Fruit fly (Drosophila melanogaster): ENCODE data around the gene Sas10.
A peak's percentile ranks its signal among the peaks of the same experiment; 100 is the strongest.

Sas10 gene

dm6 chrX:5322459-5322883 lies 5.3 kb downstream of the Sas10 start, which contains the start of gene Rnp4F (continued):
- TF ChIP-seq lz (GFP tag; optimal IDR thresholded peaks at IDR 0.05) (peak; percentile 80), esn (GFP tag; optimal IDR thresholded peaks at IDR 0.05) (peak; percentile 73), CG10669 (GFP tag; optimal IDR thresholded peaks at IDR 0.05) (peak; percentile 52), fd59A (GFP tag; optimal IDR thresholded peaks at IDR 0.05) (peak; percentile 57), Gug (GFP tag; IDR thresholded peaks at IDR 0.05) (peak; percentile 70), dsx (GFP tag; optimal IDR thresholded peaks at IDR 0.05; ENCODE audit: poor library complexity, severe bottlenecking) (no peak), CG6276 (GFP tag; optimal IDR thresholded peaks at IDR 0.05) (no peak), Eip78C (GFP tag) (peak; percentile 85), ss (GFP tag; optimal IDR thresholded peaks at IDR 0.05) (peak in 1 of 2 experiments; percentile 59), Hr4 (GFP tag; optimal IDR thresholded peaks at IDR 0.05) (no peak), CG8319 (GFP tag; optimal IDR thresholded peaks at IDR 0.05) (peak; percentile 41), CG8119 (GFP tag; IDR thresholded peaks at IDR 0.05) (peak; percentile 73; the same call in 2 of the 3 replicates), OdsH (GFP tag; optimal IDR thresholded peaks at IDR 0.05) (peak; percentile 77), CG7368 (GFP tag; optimal IDR thresholded peaks at IDR 0.05) (peak; percentile 23), Lpt (GFP tag; optimal IDR thresholded peaks at IDR 0.05) (peak; percentile 72), CG16779 (tag; optimal IDR thresholded peaks at IDR 0.05) (no peak), Smox (GFP tag; optimal IDR thresholded peaks at IDR 0.05) (no peak)

- TF ChIP-seq Ets96B (tag; optimal IDR thresholded peaks at IDR 0.05) (no peak), CG1621 (tag; optimal IDR thresholded peaks at IDR 0.05) (no peak), Blimp-1 (GFP tag; optimal IDR thresholded peaks at IDR 0.05) (no peak), CG10669 (GFP tag; optimal IDR thresholded peaks at IDR 0.05) (no peak), lz (GFP tag; optimal IDR thresholded peaks at IDR 0.05) (no peak), CG6854 (GFP tag; optimal IDR thresholded peaks at IDR 0.05) (no peak)
Observed at dm6 chrX:5323636-5324035, 6.4 kb downstream of the Sas10 start, which contains the start of gene Mcm3. Mcm3 (plus strand) TSS chrX:5323855.

dm6 chrX:5329266-5329898 lies 12.2 kb downstream of the Sas10 start, which contains the start of the genes CG3309 and XRCC1:
CG3309 (minus strand) TSS chrX:5329347.
XRCC1 (plus strand) TSS chrX:5329876.
- TF ChIP-seq CG34406 (GFP tag; optimal IDR thresholded peaks at IDR 0.05), result peak; percentile 29
- TF ChIP-seq Smox (GFP tag; optimal IDR thresholded peaks at IDR 0.05), result peak; percentile 48
- TF ChIP-seq esn (GFP tag; optimal IDR thresholded peaks at IDR 0.05), result peak; percentile 61
- peak in 1 of 2 experiments; percentile 11 for TF ChIP-seq salr (GFP tag; optimal IDR thresholded peaks at IDR 0.05)
- TF ChIP-seq dac (GFP tag; optimal IDR thresholded peaks at IDR 0.05), result no peak
- peak; percentile 60 for TF ChIP-seq CG6163 (GFP tag; IDR thresholded peaks at IDR 0.05)
- TF ChIP-seq CG3919 (GFP tag; optimal IDR thresholded peaks at IDR 0.05), result peak; percentile 15
- TF ChIP-seq CG10631 (GFP tag; optimal IDR thresholded peaks at IDR 0.05), result peak; percentile 49
- TF ChIP-seq vri (GFP tag; optimal IDR thresholded peaks at IDR 0.05), result no peak
- peak; percentile 43 for TF ChIP-seq Ets96B (tag; optimal IDR thresholded peaks at IDR 0.05)
- TF ChIP-seq ss (GFP tag; optimal IDR thresholded peaks at IDR 0.05), result peak in 1 of 2 experiments; percentile 38
- TF ChIP-seq Met (GFP tag; optimal IDR thresholded peaks at IDR 0.05), result peak; percentile 46
- TF ChIP-seq Ets21C (GFP tag; optimal IDR thresholded peaks at IDR 0.05), result peak; percentile 21
- peak; percentile 33 for TF ChIP-seq CG31627 (GFP tag; optimal IDR thresholded peaks at IDR 0.05)
- TF ChIP-seq pdm3 (GFP tag; optimal IDR thresholded peaks at IDR 0.05), result peak; percentile 33
- TF ChIP-seq CG32006 (GFP tag; optimal IDR thresholded peaks at IDR 0.05), result peak; percentile 59
- peak; percentile 85 for TF ChIP-seq Eip78C (GFP tag)
- TF ChIP-seq achi (GFP tag; optimal IDR thresholded peaks at IDR 0.05), result peak; percentile 60
- peak; percentile 53 for TF ChIP-seq CG3032 (tag; optimal IDR thresholded peaks at IDR 0.05)
- TF ChIP-seq net (GFP tag; optimal IDR thresholded peaks at IDR 0.05), result peak; percentile 22
- 0 out of 3 replicates have a peak, but pooled peaks have one; percentile 29 for TF ChIP-seq CG8119 (GFP tag; IDR thresholded peaks at IDR 0.05)
- TF ChIP-seq Hr4 (GFP tag; optimal IDR thresholded peaks at IDR 0.05), result peak; percentile 34
- TF ChIP-seq CG6808 (GFP tag; optimal IDR thresholded peaks at IDR 0.05), result no peak
- peak; percentile 35 for TF ChIP-seq cyc (GFP tag; optimal IDR thresholded peaks at IDR 0.05)
- peak; percentile 40; the same call in 1 of the 2 replicates for TF ChIP-seq CG15336 (GFP tag; IDR thresholded peaks at IDR 0.05)
- TF ChIP-seq CG6854 (GFP tag; optimal IDR thresholded peaks at IDR 0.05), result no peak
- TF ChIP-seq OdsH (GFP tag; optimal IDR thresholded peaks at IDR 0.05), result peak; percentile 51
- TF ChIP-seq CG7368 (GFP tag; optimal IDR thresholded peaks at IDR 0.05), result peak; percentile 23
- TF ChIP-seq fd59A (GFP tag; optimal IDR thresholded peaks at IDR 0.05), result no peak
- TF ChIP-seq CG11294 (GFP tag; IDR thresholded peaks at IDR 0.05), result no peak
- peak; percentile 17 for TF ChIP-seq CG10669 (GFP tag; optimal IDR thresholded peaks at IDR 0.05)
- TF ChIP-seq fkh (GFP tag; optimal IDR thresholded peaks at IDR 0.05), result peak; percentile 60
- no peak for TF ChIP-seq svp (GFP tag)
- TF ChIP-seq Hr38 (GFP tag; optimal IDR thresholded peaks at IDR 0.05), result no peak
- peak; percentile 98 for TF ChIP-seq Blimp-1 (GFP tag; optimal IDR thresholded peaks at IDR 0.05)
- TF ChIP-seq CG1621 (tag; optimal IDR thresholded peaks at IDR 0.05), result no peak
- no peak for TF ChIP-seq CG16779 (tag; optimal IDR thresholded peaks at IDR 0.05)
- TF ChIP-seq Sox14 (GFP tag; optimal IDR thresholded peaks at IDR 0.05), result peak; percentile 1

Measured in whole organism, prepupa.